Worm (Caenorhabditis elegans) whole organism, early embryonic: ENCODE data around the gene clec-82.
"Not testable (repeated sequence)": the region's sequence is repeated elsewhere in the genome, so short reads cannot be mapped to it uniquely, and the experiment has no call there.

Source experiments
- B0310.2 ChIP-seq: sonication (generic microtip); optimal IDR thresholded peaks from 2 replicates; lab custom pipeline; 2016; ENCODE audit warnings: mild to moderate bottlenecking, missing genetic modification characterization, missing compliant biosample characterization
- F13C5.2 ChIP-seq: sonication (generic microtip); optimal IDR thresholded peaks from 2 replicates; lab custom pipeline; 2017; ENCODE audit warnings: mild to moderate bottlenecking, missing genetic modification characterization, inconsistent platforms, missing compliant biosample characterization
- aly-1 ChIP-seq: sonication (generic microtip); optimal IDR thresholded peaks from 2 replicates; lab custom pipeline; 2016; ENCODE audit warnings: missing genetic modification characterization, missing compliant biosample characterization
- ama-1 ChIP-seq: fragments of 150-350 bp; optimal IDR thresholded peaks from 2 replicates; lab custom pipeline; 2014
- ceh-13 ChIP-seq: fragments of 200-800 bp; sonication (Bioruptor generic); optimal IDR thresholded peaks from 2 replicates; lab custom pipeline; 2018; ENCODE audit warnings: mild to moderate bottlenecking, missing genetic modification characterization, missing compliant biosample characterization
- ceh-36 ChIP-seq: sonication (generic microtip); optimal IDR thresholded peaks from 2 replicates; lab custom pipeline; 2016; ENCODE audit warnings: missing genetic modification characterization, inconsistent platforms, missing compliant biosample characterization
- ets-7 ChIP-seq: sonication (generic microtip); optimal IDR thresholded peaks from 2 replicates; lab custom pipeline; 2016; ENCODE audit warnings: missing genotype, missing genetic modification characterization, missing compliant biosample characterization
- flt-1 ChIP-seq: fragments of 200-800 bp; sonication (Bioruptor generic); IDR thresholded peaks from 2 replicates; pipeline ENCODE4 v1.3.6; 2022; ENCODE audit warnings: missing genetic modification characterization, missing compliant biosample characterization
- hmbx-1 ChIP-seq: sonication (generic microtip); optimal IDR thresholded peaks from 2 replicates; lab custom pipeline; 2016; ENCODE audit warnings: mild to moderate bottlenecking, missing genetic modification characterization, missing compliant biosample characterization
- hmg-4 ChIP-seq: fragments of 200-800 bp; sonication (Bioruptor generic); optimal IDR thresholded peaks from 2 replicates; lab custom pipeline; 2018; ENCODE audit warnings: mild to moderate bottlenecking, missing genetic modification characterization, missing compliant biosample characterization
- hnd-1 ChIP-seq: sonication (generic microtip); optimal IDR thresholded peaks from 2 replicates; lab custom pipeline; 2016; ENCODE audit warnings: missing genetic modification characterization, missing compliant biosample characterization
- pes-1 ChIP-seq: fragments of 200-800 bp; sonication (Bioruptor generic); IDR thresholded peaks from 2 replicates; pipeline ENCODE4 v1.3.6; 2022; ENCODE audit warnings: missing genetic modification reagents, missing genetic modification characterization, missing compliant biosample characterization
- scrt-1 ChIP-seq: fragments of 200-800 bp; sonication (Bioruptor generic); IDR thresholded peaks from 2 replicates; pipeline ENCODE4 v1.3.6; 2022; ENCODE audit warnings: missing genetic modification characterization, missing compliant biosample characterization
- sea-1 ChIP-seq: fragments of 200-800 bp; sonication (Bioruptor generic); conservative IDR thresholded peaks from 2 replicates; pipeline ENCODE4 v1.3.6; 2022; ENCODE audit warnings: missing genetic modification characterization, missing compliant biosample characterization
- tbx-11 ChIP-seq: fragments of 200-800 bp; sonication (Bioruptor generic); IDR thresholded peaks from 2 replicates; pipeline ENCODE4 v1.3.6; 2022; ENCODE audit warnings: missing genetic modification characterization, missing compliant biosample characterization
- tbx-37 ChIP-seq: fragments of 200-800 bp; sonication (Bioruptor generic); conservative IDR thresholded peaks from 2 replicates; pipeline ENCODE4 v1.3.6; 2022; ENCODE audit warnings: missing genetic modification reagents, missing genetic modification characterization, missing compliant biosample characterization
- tra-4 ChIP-seq: sonication (generic microtip); optimal IDR thresholded peaks from 2 replicates; lab custom pipeline; 2017; ENCODE audit warnings: missing genetic modification characterization, missing compliant biosample characterization

Gene clec-82

DNA sequence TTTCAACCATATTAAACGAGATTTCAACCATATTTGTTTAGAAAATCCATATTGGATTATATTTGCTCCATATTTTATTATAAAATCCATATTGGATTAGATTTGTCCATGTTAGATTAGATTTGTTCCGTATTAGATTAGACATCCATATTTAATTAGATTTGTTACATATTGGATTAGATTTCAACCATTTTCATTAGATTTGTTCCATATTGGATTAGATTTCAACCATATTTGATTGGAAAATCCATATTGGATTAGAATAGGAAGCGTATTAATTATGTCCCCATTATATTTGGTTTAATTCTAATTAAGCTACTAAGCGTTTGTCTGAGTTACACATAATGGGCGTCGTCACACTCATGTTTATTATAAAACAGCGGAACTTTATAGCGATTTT is 33.9 kb upstream of the clec-82 start, which contains the start of gene Y54G2A.44:
TSS of gene Y54G2A.44 (plus strand) at position 301 of the 400 bp plus-strand sequence.
- TF ChIP-seq ceh-13 (GFP tag; lab: Kevin White, UChicago); hmg-4 (GFP tag; lab: Kevin White, UChicago); B0310.2 (tag; lab: Kevin White, UChicago): not testable (repeated sequence)

DNA sequence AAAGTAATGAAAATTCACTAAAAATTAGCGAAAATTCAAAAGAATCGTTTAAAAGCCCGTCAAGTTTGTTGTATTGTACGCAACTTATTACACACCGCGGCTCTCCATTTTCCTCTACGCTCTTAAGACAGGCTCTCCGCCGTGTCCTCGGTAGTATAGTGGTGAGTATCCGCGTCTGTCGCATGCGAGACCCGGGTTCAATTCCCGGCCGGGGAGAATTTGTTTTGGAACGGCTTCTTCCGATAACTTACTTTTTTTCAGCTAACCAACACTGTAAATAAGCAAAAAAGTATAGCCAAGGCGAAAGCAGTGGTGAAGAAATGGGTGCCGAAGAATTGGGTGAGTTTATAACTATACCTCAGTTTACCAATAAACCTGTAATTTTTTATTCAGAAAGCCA is 33.3 kb upstream of the clec-82 start:
- peak; percentile 38; the same call in 1 of the 2 replicates for TF ChIP-seq tbx-37 (GFP tag; lab: Robert Waterston, UW)
- peak; percentile 5 for TF ChIP-seq aly-1 (tag; lab: Kevin White, UChicago)
- TF ChIP-seq ama-1, result no peak
- peak; percentile 37 for TF ChIP-seq ceh-13 (GFP tag; lab: Kevin White, UChicago)
- TF ChIP-seq F13C5.2, result no peak
- peak; percentile 22 for TF ChIP-seq B0310.2 (tag; lab: Kevin White, UChicago)
- no peak for TF ChIP-seq ets-7 (tag; lab: Kevin White, UChicago)
- peak; percentile 14 for TF ChIP-seq hnd-1
- peak; percentile 46 for TF ChIP-seq hmg-4 (GFP tag; lab: Kevin White, UChicago)
- TF ChIP-seq hmbx-1 (tag; lab: Kevin White, UChicago), result no peak
- TF ChIP-seq scrt-1 (GFP tag; lab: Robert Waterston, UW), result peak; percentile 78
- peak; percentile 50 for TF ChIP-seq ceh-36 (tag; lab: Kevin White, UChicago)
- TF ChIP-seq tbx-11, result 0 out of 2 replicates have a peak, but pooled peaks have one; percentile 53
- peak; percentile 72 for TF ChIP-seq pes-1
- TF ChIP-seq flt-1 (GFP tag; lab: Robert Waterston, UW), result peak; percentile 70
- TF ChIP-seq tra-4 (tag; lab: Kevin White, UChicago), result no peak
- 0 out of 2 replicates have a peak, but pooled peaks have one; percentile 40 for TF ChIP-seq sea-1 (GFP tag; lab: Robert Waterston, UW)

DNA sequence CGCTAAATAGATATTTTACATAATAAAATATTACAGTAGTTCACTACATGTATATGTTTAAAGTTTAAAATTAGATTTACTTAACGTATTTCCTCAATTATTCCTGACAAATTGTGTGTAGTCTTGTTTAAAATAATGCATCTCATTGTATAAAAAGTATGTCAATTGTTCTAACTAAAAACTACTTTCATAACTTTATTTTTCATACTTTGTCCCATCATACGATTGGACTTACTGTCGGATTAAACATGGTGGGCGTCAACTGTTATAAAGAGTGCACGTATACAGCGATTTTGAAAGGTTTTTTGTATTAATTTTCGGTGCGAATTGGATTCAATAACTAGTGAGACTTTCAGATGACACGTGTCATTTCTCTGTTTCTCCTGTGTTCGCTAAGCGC is 31.8 kb upstream of the clec-82 start, which contains the start of gene Y54G2A.32:
TSS of gene Y54G2A.32 (plus strand) at position 301 of the 400 bp plus-strand sequence.
- TF ChIP-seq scrt-1 (GFP tag; lab: Robert Waterston, UW), result no peak

DNA sequence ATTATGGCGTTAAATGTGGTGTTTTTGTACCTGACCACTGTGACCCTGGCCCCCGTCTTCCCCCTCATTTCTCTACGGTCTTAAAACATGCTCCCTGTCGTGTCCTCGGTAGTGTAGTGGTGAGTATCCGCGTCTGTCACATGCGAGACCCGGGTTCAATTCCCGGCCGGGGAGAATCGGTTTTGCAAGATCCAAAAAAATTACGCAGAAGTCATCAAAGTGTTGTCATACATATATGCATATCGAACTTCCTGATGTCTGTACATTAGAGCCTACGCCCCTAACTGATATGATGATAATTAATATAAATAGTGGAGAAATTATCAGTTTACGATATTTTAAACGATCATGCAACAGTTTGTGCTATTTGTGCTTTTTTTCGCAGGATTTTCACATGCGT is 29.9 kb upstream of the clec-82 start, which contains the start of gene Y54G2A.45:
TSS of gene Y54G2A.45 (plus strand) at position 333 of the 400 bp plus-strand sequence.
- TF ChIP-seq pes-1 (peak; percentile 88), scrt-1 (GFP tag; lab: Robert Waterston, UW) (peak; percentile 82), sea-1 (GFP tag; lab: Robert Waterston, UW) (peak; percentile 88), hmbx-1 (tag; lab: Kevin White, UChicago) (peak; percentile 49), F13C5.2 (no peak), ama-1 (no peak), hnd-1 (peak; percentile 69), ets-7 (tag; lab: Kevin White, UChicago) (peak; percentile 37), tra-4 (tag; lab: Kevin White, UChicago) (peak; percentile 30), ceh-36 (tag; lab: Kevin White, UChicago) (peak; percentile 67), hmg-4 (GFP tag; lab: Kevin White, UChicago) (peak; percentile 87), tbx-11 (peak; percentile 81), tbx-37 (GFP tag; lab: Robert Waterston, UW) (peak; percentile 64; the same call in 1 of the 2 replicates), B0310.2 (tag; lab: Kevin White, UChicago) (peak; percentile 81), ceh-13 (GFP tag; lab: Kevin White, UChicago) (peak; percentile 80), aly-1 (tag; lab: Kevin White, UChicago) (peak; percentile 65), flt-1 (GFP tag; lab: Robert Waterston, UW) (peak; percentile 85)

DNA sequence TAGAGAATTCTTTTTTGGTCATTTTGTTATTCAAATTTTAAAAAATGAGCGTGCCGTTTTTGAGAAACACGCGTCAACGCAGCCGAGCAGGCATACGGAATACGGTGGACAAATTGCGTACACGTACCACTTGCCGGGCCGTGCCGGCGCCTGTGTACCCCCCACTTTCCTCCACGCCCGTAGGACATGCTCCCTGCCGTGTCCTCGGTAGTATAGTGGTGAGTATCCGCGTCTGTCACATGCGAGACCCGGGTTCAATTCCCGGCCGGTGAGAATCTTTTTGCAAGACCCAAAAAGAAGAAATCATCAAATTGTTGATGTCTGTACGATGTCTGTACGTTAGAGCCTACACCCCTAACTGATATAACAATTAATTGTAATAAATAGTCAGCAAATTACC is 27.3 kb upstream of the clec-82 start:
- TF ChIP-seq tbx-11 (no peak), scrt-1 (GFP tag; lab: Robert Waterston, UW) (peak; percentile 42; the same call in 1 of the 2 replicates), pes-1 (0 out of 2 replicates have a peak, but pooled peaks have one; percentile 22), hmg-4 (GFP tag; lab: Kevin White, UChicago) (no peak), flt-1 (GFP tag; lab: Robert Waterston, UW) (0 out of 2 replicates have a peak, but pooled peaks have one; percentile 27), sea-1 (GFP tag; lab: Robert Waterston, UW) (no peak), hnd-1 (no peak)

DNA sequence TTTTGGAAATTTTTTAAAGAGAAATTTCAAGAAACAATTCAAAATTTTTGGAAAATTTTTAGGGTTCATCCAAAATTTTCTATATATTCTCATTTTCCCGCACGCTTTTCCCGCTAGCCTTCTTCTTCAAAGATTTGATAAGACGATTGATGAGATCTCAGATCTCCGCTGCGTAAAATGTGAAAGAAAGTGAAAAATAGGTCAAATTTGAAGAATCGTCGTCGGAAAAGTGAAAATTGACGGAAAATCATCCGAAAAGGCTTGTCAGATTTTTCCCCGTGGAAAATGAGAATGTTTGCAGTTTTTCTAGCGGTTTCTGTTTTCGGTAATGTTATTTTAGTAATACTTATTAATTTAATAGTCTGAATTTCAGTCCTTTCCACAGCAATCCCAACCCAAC is 26.3 kb upstream of the clec-82 start, which contains the start of gene Y54G2A.76:
TSS of gene Y54G2A.76 (plus strand) at position 203 of the 400 bp plus-strand sequence.
- TF ChIP-seq hmbx-1 (tag; lab: Kevin White, UChicago), result no peak
- no peak for TF ChIP-seq ama-1
- TF ChIP-seq F13C5.2, result no peak
- no peak for TF ChIP-seq tra-4 (tag; lab: Kevin White, UChicago)
- TF ChIP-seq hnd-1, result no peak
- no peak for TF ChIP-seq tbx-11
- TF ChIP-seq flt-1 (GFP tag; lab: Robert Waterston, UW), result no peak
- TF ChIP-seq aly-1 (tag; lab: Kevin White, UChicago), result no peak

DNA sequence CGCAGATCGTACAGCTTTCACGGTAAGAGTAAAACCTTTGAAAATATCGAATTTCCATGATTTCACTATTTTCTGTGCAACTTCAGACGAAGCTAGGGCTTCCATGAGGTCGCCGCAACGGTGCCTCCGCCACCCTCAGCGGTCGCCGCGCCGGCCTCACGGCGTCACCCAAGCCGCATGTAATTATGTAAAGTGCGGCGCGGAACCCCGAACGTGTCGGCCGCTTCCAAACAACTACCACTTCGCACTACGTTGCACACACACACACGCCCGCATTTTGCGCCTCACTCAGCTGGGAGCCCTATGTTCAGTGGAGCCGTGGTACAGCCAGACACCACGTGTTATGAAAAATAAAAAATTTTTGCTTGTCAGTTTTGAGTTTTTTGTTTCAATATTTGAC is 18.4 kb upstream of the clec-82 start:
- no peak for TF ChIP-seq hmbx-1 (tag; lab: Kevin White, UChicago)
- no peak for TF ChIP-seq sea-1 (GFP tag; lab: Robert Waterston, UW)
- TF ChIP-seq F13C5.2, result no peak
- TF ChIP-seq ceh-13 (GFP tag; lab: Kevin White, UChicago), result no peak
- TF ChIP-seq tra-4 (tag; lab: Kevin White, UChicago), result no peak
- TF ChIP-seq ceh-36 (tag; lab: Kevin White, UChicago), result no peak
- TF ChIP-seq ama-1, result no peak
- TF ChIP-seq tbx-37 (GFP tag; lab: Robert Waterston, UW), result no peak
- no peak for TF ChIP-seq pes-1
- no peak for TF ChIP-seq B0310.2 (tag; lab: Kevin White, UChicago)
- TF ChIP-seq scrt-1 (GFP tag; lab: Robert Waterston, UW), result no peak
- no peak for TF ChIP-seq ets-7 (tag; lab: Kevin White, UChicago)
- TF ChIP-seq tbx-11, result no peak
- no peak for TF ChIP-seq hnd-1
